Worm (Caenorhabditis elegans) whole organism, mixed stage, embryonic: Measurements from ENCODE around the gene C50B8.4.

Source experiments
- blmp-1 ChIP-seq: fragments of 150-350 bp; optimal IDR thresholded peaks from 2 replicates; lab custom pipeline; 2014; ENCODE audit warnings: missing biosample characterization, missing genetic modification characterization
- ceh-39 ChIP-seq: fragments of 150-350 bp; optimal IDR thresholded peaks from 2 replicates; lab custom pipeline; 2014; ENCODE audit warnings: missing biosample characterization, missing genetic modification characterization
- elt-3 ChIP-seq: fragments of 150-350 bp; optimal IDR thresholded peaks from 2 replicates; lab custom pipeline; 2014; ENCODE audit warnings: missing biosample characterization, missing genetic modification characterization
- hlh-1 ChIP-seq: fragments of 150-350 bp; optimal IDR thresholded peaks from 2 replicates; lab custom pipeline; 2014; ENCODE audit warnings: missing biosample characterization, missing genetic modification reagents, missing genetic modification characterization
- lin-32 ChIP-seq: fragments of 200-800 bp; sonication (Bioruptor generic); optimal IDR thresholded peaks from 2 replicates; lab custom pipeline; 2018; ENCODE audit warnings: mild to moderate bottlenecking, missing genetic modification characterization, missing compliant biosample characterization
- lsy-2 ChIP-seq: fragments of 150-350 bp; optimal IDR thresholded peaks from 2 replicates; lab custom pipeline; 2014; ENCODE audit warnings: missing biosample characterization, missing genetic modification characterization
- nhr-28 ChIP-seq: fragments of 150-350 bp; optimal IDR thresholded peaks from 2 replicates; lab custom pipeline; 2014; ENCODE audit warnings: missing biosample characterization, missing genetic modification characterization
- pha-4 ChIP-seq: fragments of 150-350 bp; optimal IDR thresholded peaks from 2 replicates; lab custom pipeline; 2018; ENCODE audit warnings: missing biosample characterization, missing genetic modification reagents, missing genetic modification characterization

- no peak for TF ChIP-seq nhr-28 (tag; lab: Kevin White, UChicago)
- no peak for TF ChIP-seq ceh-39 (tag; lab: Kevin White, UChicago)
- TF ChIP-seq hlh-1 (tag; lab: Kevin White, UChicago): no peak
- no peak for TF ChIP-seq blmp-1
- no peak for TF ChIP-seq lsy-2 (tag; lab: Kevin White, UChicago)
- TF ChIP-seq pha-4: no peak
- TF ChIP-seq elt-3 (tag; lab: Kevin White, UChicago): no peak
- TF ChIP-seq lin-32 (GFP tag; lab: Kevin White, UChicago): no peak
Observed at ce11 chrV:13600882-13601281, 29.1 kb downstream of the C50B8.4 start, which contains the start of gene rdy-2.
